Worm (Caenorhabditis elegans) whole organism, L1 larva: ENCODE measurements around the gene nhr-155.

ENCODE experiments used
- C16A3.4 ChIP-seq: fragments of 150-350 bp; optimal IDR thresholded peaks from 2 replicates; lab custom pipeline; 2014; ENCODE audit warnings: missing biosample characterization, missing genetic modification characterization
- C34B4.2 ChIP-seq: sonication (generic microtip); optimal IDR thresholded peaks from 2 replicates; lab custom pipeline; 2017; ENCODE audit warnings: mild to moderate bottlenecking, missing genetic modification characterization, missing compliant biosample characterization
- Y116A8C.19 ChIP-seq: sonication (generic microtip); optimal IDR thresholded peaks from 2 replicates; lab custom pipeline; 2016; ENCODE audit warnings: missing compliant biosample characterization, missing genetic modification characterization, borderline replicate concordance
- aha-1 ChIP-seq: fragments of 150-350 bp; optimal IDR thresholded peaks from 2 replicates; lab custom pipeline; 2014; ENCODE audit warnings: missing biosample characterization, missing genetic modification characterization
- alr-1 ChIP-seq: fragments of 200-800 bp; sonication (Bioruptor generic); optimal IDR thresholded peaks from 2 replicates; lab custom pipeline; 2018; ENCODE audit warnings: borderline replicate concordance, mild to moderate bottlenecking, missing genetic modification characterization, missing compliant biosample characterization
- aly-2 ChIP-seq: fragments of 150-350 bp; optimal IDR thresholded peaks from 2 replicates; lab custom pipeline; 2014; ENCODE audit warnings: missing biosample characterization, missing genetic modification characterization
- blmp-1 ChIP-seq: fragments of 150-350 bp; optimal IDR thresholded peaks from 2 replicates; lab custom pipeline; 2014; ENCODE audit warnings: missing biosample characterization, missing genetic modification characterization
- ceh-90 ChIP-seq: sonication (generic microtip); optimal IDR thresholded peaks from 2 replicates; lab custom pipeline; 2016; ENCODE audit warnings: missing genetic modification characterization, missing compliant biosample characterization
- ces-1 ChIP-seq: fragments of 150-350 bp; optimal IDR thresholded peaks from 2 replicates; lab custom pipeline; 2014; ENCODE audit warnings: missing biosample characterization, missing genetic modification reagents, missing genetic modification characterization
- dsc-1 ChIP-seq: sonication (generic microtip); optimal IDR thresholded peaks from 2 replicates; lab custom pipeline; 2016; ENCODE audit warnings: mild to moderate bottlenecking, missing genetic modification characterization, missing compliant biosample characterization
- efl-1 ChIP-seq, 4 experiments: fragments of 150-350 bp; optimal IDR thresholded peaks in 3 of 4; peaks in 1 of 4; 1 replicate in 1 of 4; 2 replicates in 3 of 4; lab custom pipeline; 2014; ENCODE audit warnings: missing biosample characterization in 2 of 4, missing genetic modification characterization in 2 of 4, missing genetic modification reagents in 2 of 4
- efl-3 ChIP-seq: fragments of 200-800 bp; sonication (Bioruptor generic); optimal IDR thresholded peaks from 2 replicates; lab custom pipeline; 2018; ENCODE audit warnings: mild to moderate bottlenecking, missing genetic modification characterization, missing compliant biosample characterization
- elt-2 ChIP-seq: sonication (generic microtip); optimal IDR thresholded peaks from 2 replicates; lab custom pipeline; 2016; ENCODE audit warnings: missing genetic modification characterization, mild to moderate bottlenecking, inconsistent platforms, missing compliant biosample characterization, missing genetic modification reagents
- fkh-8 ChIP-seq: sonication (generic microtip); optimal IDR thresholded peaks from 2 replicates; lab custom pipeline; 2016; ENCODE audit warnings: mild to moderate bottlenecking, missing genetic modification characterization, missing compliant biosample characterization
- hlh-17 ChIP-seq: fragments of 200-800 bp; sonication (Bioruptor generic); optimal IDR thresholded peaks from 2 replicates; lab custom pipeline; 2018; ENCODE audit warnings: missing genetic modification characterization, mild to moderate bottlenecking, missing compliant biosample characterization, moderate library complexity, borderline replicate concordance
- hlh-4 ChIP-seq: sonication (generic microtip); optimal IDR thresholded peaks from 2 replicates; lab custom pipeline; 2016; ENCODE audit warnings: mild to moderate bottlenecking, missing genetic modification characterization, missing compliant biosample characterization
- hpl-2 ChIP-seq: fragments of 150-350 bp; optimal IDR thresholded peaks from 2 replicates; lab custom pipeline; 2014; ENCODE audit warnings: missing biosample characterization, missing genetic modification reagents, missing genetic modification characterization
- irx-1 ChIP-seq: sonication (generic microtip); optimal IDR thresholded peaks from 2 replicates; lab custom pipeline; 2016; ENCODE audit warnings: missing genetic modification characterization, missing compliant biosample characterization
- isw-1 ChIP-seq: fragments of 200-800 bp; sonication (Bioruptor generic); IDR thresholded peaks from 2 replicates; pipeline ENCODE4 v1.3.6; 2022; ENCODE audit warnings: missing genetic modification characterization, missing compliant biosample characterization
- jun-1 ChIP-seq: fragments of 150-350 bp; optimal IDR thresholded peaks from 2 replicates; lab custom pipeline; 2014; ENCODE audit warnings: missing biosample characterization, missing genetic modification reagents, missing genetic modification characterization
- lin-13 ChIP-seq: fragments of 150-350 bp; optimal IDR thresholded peaks from 2 replicates; lab custom pipeline; 2014; ENCODE audit warnings: missing biosample characterization, missing genetic modification reagents, missing genetic modification characterization
- lin-15B ChIP-seq: fragments of 150-350 bp; sonication (generic microtip); optimal IDR thresholded peaks from 3 replicates; lab custom pipeline; 2014; ENCODE audit warnings: missing biosample characterization, missing genetic modification characterization
- lin-35 ChIP-seq, 2 experiments: fragments of 150-350 bp; optimal IDR thresholded peaks; 2 replicates each; lab custom pipeline; 2014; ENCODE audit warnings: missing biosample characterization in 2 of 2, missing genetic modification characterization in 2 of 2, missing genetic modification reagents in 2 of 2
- lir-3 ChIP-seq: sonication (generic microtip); optimal IDR thresholded peaks from 2 replicates; lab custom pipeline; 2016; ENCODE audit warnings: mild to moderate bottlenecking, missing genetic modification characterization, moderate library complexity, missing compliant biosample characterization; ENCODE audit not compliant: poor library complexity
- mdl-1 ChIP-seq, 2 experiments: fragments of 150-350 bp; optimal IDR thresholded peaks; 2 replicates each; lab custom pipeline; 2014 to 2017; ENCODE audit warnings: missing biosample characterization in 2 of 2, missing genetic modification characterization in 2 of 2, inconsistent platforms in 1 of 2
- mef-2 ChIP-seq: fragments of 150-350 bp; optimal IDR thresholded peaks from 2 replicates; lab custom pipeline; 2014; ENCODE audit warnings: missing biosample characterization, missing genetic modification characterization
- nhr-11 ChIP-seq: fragments of 150-350 bp; optimal IDR thresholded peaks from 2 replicates; lab custom pipeline; 2014; ENCODE audit warnings: missing biosample characterization, missing genetic modification characterization
- nhr-19 ChIP-seq: fragments of 200-800 bp; sonication (Bioruptor generic); conservative IDR thresholded peaks from 2 replicates; pipeline ENCODE4 v1.3.6; 2022; ENCODE audit warnings: missing genetic modification characterization, missing compliant biosample characterization
- nhr-237 ChIP-seq: fragments of 150-350 bp; optimal IDR thresholded peaks from 2 replicates; lab custom pipeline; 2014; ENCODE audit warnings: missing biosample characterization, missing genetic modification characterization
- nhr-47 ChIP-seq: sonication (generic microtip); optimal IDR thresholded peaks from 2 replicates; lab custom pipeline; 2016; ENCODE audit warnings: mild to moderate bottlenecking, missing genetic modification characterization, moderate library complexity, missing compliant biosample characterization
- nhr-76 ChIP-seq: sonication (generic microtip); optimal IDR thresholded peaks from 2 replicates; lab custom pipeline; 2017; ENCODE audit warnings: missing biosample characterization, missing genetic modification characterization
- nhr-84 ChIP-seq: sonication (generic microtip); optimal IDR thresholded peaks from 2 replicates; lab custom pipeline; 2017; ENCODE audit warnings: missing biosample characterization, missing genetic modification characterization
- pax-3 ChIP-seq: fragments of 200-800 bp; sonication (Bioruptor generic); optimal IDR thresholded peaks from 2 replicates; lab custom pipeline; 2018; ENCODE audit warnings: mild to moderate bottlenecking, missing genetic modification characterization, moderate library complexity, missing compliant biosample characterization
- skn-1 ChIP-seq: fragments of 150-350 bp; optimal IDR thresholded peaks from 2 replicates; lab custom pipeline; 2014; ENCODE audit warnings: missing biosample characterization, missing genetic modification characterization
- snpc-4 ChIP-seq: fragments of 150-350 bp; optimal IDR thresholded peaks from 2 replicates; lab custom pipeline; 2014; ENCODE audit warnings: missing biosample characterization, missing genetic modification characterization
- snu-23 ChIP-seq: sonication (generic microtip); optimal IDR thresholded peaks from 2 replicates; lab custom pipeline; 2016; ENCODE audit warnings: missing genetic modification characterization, missing compliant biosample characterization
- sox-4 ChIP-seq: sonication (generic microtip); optimal IDR thresholded peaks from 2 replicates; lab custom pipeline; 2016; ENCODE audit warnings: missing genetic modification characterization, missing compliant biosample characterization
- unc-130 ChIP-seq: fragments of 150-350 bp; optimal IDR thresholded peaks from 2 replicates; lab custom pipeline; 2017; ENCODE audit warnings: missing biosample characterization, missing genetic modification characterization, inconsistent platforms
- unc-30 ChIP-seq: sonication (generic microtip); optimal IDR thresholded peaks from 2 replicates; lab custom pipeline; 2017; ENCODE audit warnings: missing biosample characterization, missing genetic modification characterization
- unc-86 ChIP-seq: sonication (generic microtip); optimal IDR thresholded peaks from 2 replicates; lab custom pipeline; 2016; ENCODE audit warnings: missing genetic modification characterization, missing compliant biosample characterization
- unc-98 ChIP-seq: fragments of 200-800 bp; sonication (Bioruptor generic); IDR thresholded peaks from 2 replicates; pipeline ENCODE4 v1.3.6; 2022; ENCODE audit warnings: missing genetic modification characterization, missing compliant biosample characterization
- vab-15 ChIP-seq: sonication (generic microtip); optimal IDR thresholded peaks from 2 replicates; lab custom pipeline; 2017; ENCODE audit warnings: missing genotype, mild to moderate bottlenecking, missing genetic modification characterization, missing compliant biosample characterization
- ztf-11 ChIP-seq, 2 experiments: sonication (generic microtip); optimal IDR thresholded peaks; 2 replicates each; lab custom pipeline; 2016 to 2017; ENCODE audit warnings: missing genetic modification characterization in 2 of 2, missing biosample characterization in 1 of 2, missing compliant biosample characterization in 1 of 2

nhr-155 gene

ce11 chrV:568105-568504, 28.8 kb downstream of the nhr-155 start, which contains the start of gene sri-72:
Gene sri-72 (minus strand): TSS chrV:568205.
- no peak for TF ChIP-seq sox-4 (tag; lab: Kevin White, UChicago)
- no peak for TF ChIP-seq unc-86 (tag; lab: Kevin White, UChicago)
- no peak for TF ChIP-seq hpl-2
- TF ChIP-seq vab-15 (tag; lab: Kevin White, UChicago): no peak
- TF ChIP-seq dsc-1 (tag; lab: Kevin White, UChicago): no peak
- TF ChIP-seq unc-98 (GFP tag; lab: Robert Waterston, UW): no peak
- TF ChIP-seq ces-1: no peak
- TF ChIP-seq, all 84 proteins: peak for 0

- no peak for TF ChIP-seq snu-23 (GFP tag; lab: Kevin White, UChicago)
- TF ChIP-seq isw-1 (GFP tag; lab: Robert Waterston, UW): no peak
- no peak for TF ChIP-seq jun-1 (tag; lab: Kevin White, UChicago)
- no peak for TF ChIP-seq irx-1
- TF ChIP-seq mef-2 (tag; lab: Kevin White, UChicago): no peak
- TF ChIP-seq lin-13 (GFP tag; lab: Kevin White, UChicago): no peak
- no peak for TF ChIP-seq pax-3 (tag; lab: Kevin White, UChicago)
- TF ChIP-seq nhr-76 (tag; lab: Kevin White, UChicago): no peak
- TF ChIP-seq efl-3: no peak
- no peak for TF ChIP-seq hlh-17 (GFP tag; lab: Kevin White, UChicago)
- TF ChIP-seq mdl-1 (tag; optimal IDR thresholded peaks at IDR 0.05; lab: Kevin White, UChicago): no peak
- TF ChIP-seq fkh-8 (tag; lab: Kevin White, UChicago): no peak
- no peak for TF ChIP-seq vab-15 (tag; lab: Kevin White, UChicago)
- no peak for TF ChIP-seq nhr-84 (tag; lab: Kevin White, UChicago)
Observed at ce11 chrV:574639-575038, 35.4 kb downstream of the nhr-155 start, which contains the start of gene C14C6.13. Gene C14C6.13 (minus strand): TSS chrV:574739.

ce11 chrV:576070-576469, 36.8 kb downstream of the nhr-155 start, which contains the start of gene K06H6.5:
Gene K06H6.5 (plus strand): TSS chrV:576370.
- TF ChIP-seq lir-3 (tag; lab: Kevin White, UChicago) (no peak), unc-130 (tag; lab: Kevin White, UChicago) (no peak), elt-2 (no peak), ceh-90 (no peak), mdl-1 (tag; optimal IDR thresholded peaks at IDR 0.05; lab: Kevin White, UChicago) (no peak), unc-30 (tag; lab: Kevin White, UChicago) (no peak), C16A3.4 (tag; lab: Kevin White, UChicago) (no peak)

ce11 chrV:576918-577317, 37.7 kb downstream of the nhr-155 start:
- TF ChIP-seq efl-1 (optimal IDR thresholded peaks at IDR 0.05; lab: Kevin White, UChicago) (no peak), efl-1 (GFP tag; optimal IDR thresholded peaks at IDR 0.05 in 1 of 2; lab: Kevin White, UChicago) (no peak), ceh-90 (no peak), snpc-4 (no peak), alr-1 (tag; lab: Kevin White, UChicago) (no peak), hlh-4 (tag; lab: Kevin White, UChicago) (no peak)

ce11 chrV:578977-579376, 39.7 kb downstream of the nhr-155 start, which contains the start of gene K06H6.4:
Gene K06H6.4 (plus strand): TSS chrV:579277.
- TF ChIP-seq pax-3 (tag; lab: Kevin White, UChicago) (no peak), blmp-1 (tag; lab: Kevin White, UChicago) (peak; percentile 29), jun-1 (tag; lab: Kevin White, UChicago) (no peak)
- TF ChIP-seq, all 84 proteins: peak for 1

ce11 chrV:581616-582015, 42.4 kb downstream of the nhr-155 start, which contains the start of gene nstp-7:
Gene nstp-7 (plus strand): TSS chrV:581916.
- TF ChIP-seq skn-1 (no peak), lin-15B (tag; lab: Kevin White, UChicago) (no peak), nhr-47 (tag; lab: Kevin White, UChicago) (no peak), sox-4 (tag; lab: Kevin White, UChicago) (no peak), nhr-237 (tag; lab: Kevin White, UChicago) (no peak), C34B4.2 (no peak), dsc-1 (tag; lab: Kevin White, UChicago) (no peak), ztf-11 (tag; optimal IDR thresholded peaks at IDR 0.05; lab: Kevin White, UChicago) (no peak), nhr-11 (tag; lab: Kevin White, UChicago) (no peak), Y116A8C.19 (tag; lab: Kevin White, UChicago) (no peak), aha-1 (tag; lab: Kevin White, UChicago) (no peak), lin-35 (GFP tag; optimal IDR thresholded peaks at IDR 0.05; lab: Kevin White, UChicago) (no peak), hlh-17 (GFP tag; lab: Kevin White, UChicago) (no peak), nhr-19 (GFP tag; lab: Robert Waterston, UW) (no peak), efl-3 (no peak), unc-30 (tag; lab: Kevin White, UChicago) (no peak), aly-2 (tag; lab: Kevin White, UChicago) (no peak), isw-1 (GFP tag; lab: Robert Waterston, UW) (no peak)
